Worm (Caenorhabditis elegans) whole organism, L4 larva: ENCODE measurements around the gene ceh-36.

Source experiments
- R02D3.7 ChIP-seq: fragments of 150-350 bp; sonication (generic microtip); optimal IDR thresholded peaks from 3 replicates; lab custom pipeline; 2014; ENCODE audit warnings: missing biosample characterization, missing genetic modification characterization
- T20F7.1 ChIP-seq: fragments of 200-800 bp; sonication (Bioruptor generic); optimal IDR thresholded peaks from 2 replicates; lab custom pipeline; 2018; ENCODE audit warnings: mild to moderate bottlenecking, missing genetic modification characterization, missing compliant biosample characterization
- fos-1 ChIP-seq: fragments of 150-350 bp; optimal IDR thresholded peaks from 2 replicates; lab custom pipeline; 2014; ENCODE audit warnings: missing biosample characterization, missing genetic modification characterization
- hlh-11 ChIP-seq: fragments of 200-800 bp; sonication (Bioruptor generic); optimal IDR thresholded peaks from 2 replicates; lab custom pipeline; 2018; ENCODE audit warnings: mild to moderate bottlenecking, missing genetic modification characterization, missing compliant biosample characterization
- lin-13 ChIP-seq: fragments of 150-350 bp; optimal IDR thresholded peaks from 2 replicates; lab custom pipeline; 2014; ENCODE audit warnings: missing biosample characterization, missing genetic modification reagents, missing genetic modification characterization
- lin-29 ChIP-seq: fragments of 200-800 bp; sonication (Bioruptor generic); IDR thresholded peaks from 2 replicates; pipeline ENCODE4 v1.3.6; 2022; ENCODE audit warnings: missing genetic modification reagents, missing genetic modification characterization, missing compliant biosample characterization
- pha-4 ChIP-seq, 2 experiments: fragments of 150-350 bp in 1 of 2; fragments of 200-800 bp in 1 of 2; sonication (Bioruptor generic) in 1 of 2; IDR thresholded peaks in 1 of 2; optimal IDR thresholded peaks in 1 of 2; 2 replicates each; pipeline versions ENCODE4 v1.3.6 to Lab custom; 2014 to 2022; ENCODE audit warnings: missing genetic modification characterization in 2 of 2, missing genetic modification reagents in 2 of 2, missing biosample characterization in 1 of 2, missing compliant biosample characterization in 1 of 2
- tag-97 ChIP-seq: fragments of 200-800 bp; sonication (Bioruptor generic); IDR thresholded peaks from 2 replicates; pipeline ENCODE4 v1.3.6; 2022; ENCODE audit warnings: missing genetic modification characterization, missing compliant biosample characterization
- unc-130 ChIP-seq: sonication (generic microtip); optimal IDR thresholded peaks from 2 replicates; lab custom pipeline; 2016; ENCODE audit warnings: missing genetic modification reagents, missing genetic modification characterization, missing compliant biosample characterization
- ztf-11 ChIP-seq: fragments of 150-350 bp; optimal IDR thresholded peaks from 2 replicates; lab custom pipeline; 2014; ENCODE audit warnings: missing biosample characterization, missing genetic modification characterization

DNA sequence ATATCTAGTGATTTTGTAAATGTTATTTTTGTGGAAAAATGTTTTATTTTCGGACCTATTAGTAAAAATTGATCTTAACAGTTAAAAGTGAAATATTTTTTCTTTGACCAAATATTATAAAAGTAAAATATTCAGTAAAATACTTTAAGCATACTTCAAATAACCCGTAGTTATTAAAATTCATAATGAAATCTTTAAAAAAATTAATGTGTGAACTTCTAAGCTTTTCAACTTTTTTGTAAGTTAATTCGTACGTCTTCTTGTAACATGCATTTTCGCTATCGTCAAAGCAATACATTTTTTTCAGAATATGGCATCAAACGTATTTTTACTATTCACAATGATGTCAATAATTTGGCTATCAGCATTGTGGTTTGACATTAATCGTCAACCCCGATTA lies 10.6 kb downstream of the ceh-36 start, which contains the start of gene C37E2.2:
- TF ChIP-seq unc-130 (GFP tag; lab: Kevin White, UChicago) = no peak
- TF ChIP-seq ztf-11 (tag; lab: Kevin White, UChicago) = no peak
- no peak for TF ChIP-seq lin-13 (GFP tag; lab: Kevin White, UChicago)
- TF ChIP-seq lin-29 (GFP tag; lab: Robert Waterston, UW) = no peak
- TF ChIP-seq fos-1 (tag; lab: Kevin White, UChicago) = no peak
- no peak for TF ChIP-seq hlh-11 (tag; lab: Kevin White, UChicago)
- no peak for TF ChIP-seq tag-97 (GFP tag; lab: Robert Waterston, UW)
- TF ChIP-seq pha-4 (GFP tag; IDR thresholded peaks at IDR 0.05; lab: Robert Waterston, UW) = no peak
- TF ChIP-seq pha-4 (tag; optimal IDR thresholded peaks at IDR 0.05; lab: Kevin White, UChicago) = no peak
- TF ChIP-seq T20F7.1 (GFP tag; lab: Kevin White, UChicago) = no peak
- TF ChIP-seq R02D3.7 (tag; lab: Kevin White, UChicago) = no peak
